Worm (Caenorhabditis elegans): ENCODE data around the gene nhr-100.

Gene nhr-100

DNA sequence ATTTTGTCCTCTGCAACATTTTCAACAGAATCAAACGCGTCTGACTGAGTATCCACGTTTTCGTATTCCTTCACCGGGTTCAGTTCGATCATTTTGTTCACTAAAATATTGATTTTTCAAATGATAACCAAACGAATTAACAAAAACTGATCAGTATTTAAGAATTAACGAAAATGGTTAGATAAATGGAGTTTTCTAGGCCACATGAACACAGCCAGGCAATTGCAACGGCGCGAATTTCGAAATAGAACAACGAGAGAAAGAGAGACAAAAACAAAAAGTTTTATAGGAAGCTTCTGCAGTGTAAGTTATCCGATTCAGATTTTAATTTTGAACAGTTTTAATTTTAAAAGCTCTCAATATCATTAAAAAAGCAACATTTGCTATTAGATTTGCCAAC is 49.1 kb downstream of the nhr-100 start, which contains the start of gene sna-2:
Gene sna-2 (minus strand): TSS at position 100 of the 400 bp plus-strand sequence.
- peak; percentile 77 for TF ChIP-seq C34F6.9 (tag; optimal IDR thresholded peaks at IDR 0.05)
- no peak for TF ChIP-seq ztf-1 (GFP tag; conservative IDR thresholded peaks at IDR 0.05)
- no peak for TF ChIP-seq alr-1 (tag; optimal IDR thresholded peaks at IDR 0.05)
- peak; percentile 25 for TF ChIP-seq fos-1 (tag; optimal IDR thresholded peaks at IDR 0.05)
- no peak for TF ChIP-seq nhr-6 (tag; optimal IDR thresholded peaks at IDR 0.05)
- no peak for TF ChIP-seq sem-4 (tag; optimal IDR thresholded peaks at IDR 0.05)
- TF ChIP-seq unc-55 (GFP tag; optimal IDR thresholded peaks at IDR 0.05) = peak; percentile 88
- TF ChIP-seq F13H6.1 (tag; optimal IDR thresholded peaks at IDR 0.05) = no peak
- peak; percentile 61 for TF ChIP-seq sma-9 (GFP tag; optimal IDR thresholded peaks at IDR 0.05)
- TF ChIP-seq sma-9 (tag; optimal IDR thresholded peaks at IDR 0.05) = no peak
- no peak for TF ChIP-seq unc-39 (tag; optimal IDR thresholded peaks at IDR 0.05)
- peak; percentile 87 for TF ChIP-seq gmeb-1 (tag; optimal IDR thresholded peaks at IDR 0.05)
- TF ChIP-seq elt-1 (tag; optimal IDR thresholded peaks at IDR 0.05) = no peak
- no peak for TF ChIP-seq mbf-1 (tag; optimal IDR thresholded peaks at IDR 0.05)
- TF ChIP-seq skn-1 (tag; optimal IDR thresholded peaks at IDR 0.05) = no peak
- TF ChIP-seq lin-13 (GFP tag; optimal IDR thresholded peaks at IDR 0.05) = peak; percentile 8
- no peak for TF ChIP-seq R02D3.7 (tag; optimal IDR thresholded peaks at IDR 0.05)
- TF ChIP-seq nhr-129 (tag; optimal IDR thresholded peaks at IDR 0.05) = peak; percentile 52
- no peak for TF ChIP-seq egl-27 (tag; optimal IDR thresholded peaks at IDR 0.05)
- TF ChIP-seq nhr-11 (tag; optimal IDR thresholded peaks at IDR 0.05) = no peak
- TF ChIP-seq ZK546.5 (tag; optimal IDR thresholded peaks at IDR 0.05) = no peak
- no peak for TF ChIP-seq nhr-237 (tag; optimal IDR thresholded peaks at IDR 0.05)
- TF ChIP-seq lsy-2 (tag; optimal IDR thresholded peaks at IDR 0.05) = peak in 1 of 2 experiments; percentile 71
- TF ChIP-seq nhr-25 (tag; optimal IDR thresholded peaks at IDR 0.05) = no peak
- TF ChIP-seq sma-3 (GFP tag; optimal IDR thresholded peaks at IDR 0.05) = peak; percentile 11

DNA sequence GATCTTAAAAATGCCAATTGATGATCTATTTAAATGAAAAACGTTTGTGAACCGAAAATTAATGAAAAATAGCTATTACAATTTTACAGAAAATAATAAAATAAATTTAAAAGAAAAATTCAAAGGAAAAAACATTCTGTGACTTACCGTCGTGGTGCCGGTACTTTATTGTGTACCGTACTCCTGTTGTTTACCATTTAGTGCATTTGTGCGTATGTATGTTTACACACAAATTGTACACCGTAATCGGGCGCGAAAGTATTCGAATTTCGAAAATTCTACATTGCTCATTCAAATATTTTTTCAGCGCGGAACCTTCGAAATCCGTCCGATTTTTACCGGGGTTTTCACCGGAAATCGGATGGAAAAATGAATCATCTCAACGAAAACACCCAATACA is 49.5 kb downstream of the nhr-100 start, which contains the start of gene T13F2.6:
Gene T13F2.6 (plus strand): TSS at position 306 of the 400 bp plus-strand sequence.
- TF ChIP-seq lin-39 (tag; optimal IDR thresholded peaks at IDR 0.05) (no peak), alr-1 (tag; optimal IDR thresholded peaks at IDR 0.05) (no peak), ZK546.5 (tag; optimal IDR thresholded peaks at IDR 0.05) (no peak), nhr-12 (tag; optimal IDR thresholded peaks at IDR 0.05) (no peak), dmd-4 (tag; optimal IDR thresholded peaks at IDR 0.05) (no peak), sma-9 (GFP tag; optimal IDR thresholded peaks at IDR 0.05) (no peak), sma-9 (tag; optimal IDR thresholded peaks at IDR 0.05) (no peak), nhr-11 (tag; optimal IDR thresholded peaks at IDR 0.05) (no peak), ztf-1 (GFP tag; conservative IDR thresholded peaks at IDR 0.05) (no peak), lin-13 (GFP tag; optimal IDR thresholded peaks at IDR 0.05) (no peak), skn-1 (tag; optimal IDR thresholded peaks at IDR 0.05) (no peak), crh-2 (tag; optimal IDR thresholded peaks at IDR 0.05) (no peak), nhr-6 (tag; optimal IDR thresholded peaks at IDR 0.05) (no peak)

Measured in whole organism, L2 larva.